Fruit fly (Drosophila melanogaster) whole organism, embryonic: ENCODE results near the gene Dus1.

Experiments
- Atf3 ChIP-seq: fragments of 200-800 bp; sonication (Bioruptor generic); optimal IDR thresholded peaks from 3 replicates; lab custom pipeline; 2016; ENCODE audit warnings: missing biosample characterization, missing genetic modification characterization
- Atf6 ChIP-seq: fragments of 200-800 bp; sonication (Bioruptor generic); IDR thresholded peaks from 2 replicates; pipeline ENCODE4 v1.3.6; 2022; ENCODE audit warnings: missing biosample characterization, missing genetic modification characterization
- CG11093 ChIP-seq: fragments of 200-800 bp; sonication (Bioruptor generic); IDR thresholded peaks from 3 replicates; pipeline ENCODE4 v1.3.6; 2022; ENCODE audit warnings: missing biosample characterization, missing genetic modification characterization
- CG12942 ChIP-seq: fragments of 200-800 bp; sonication (Bioruptor generic); optimal IDR thresholded peaks from 3 replicates; lab custom pipeline; 2016; ENCODE audit warnings: missing biosample characterization, missing genetic modification characterization
- CG14014 ChIP-seq: fragments of 200-800 bp; sonication (Bioruptor generic); IDR thresholded peaks from 2 replicates; pipeline ENCODE4 v1.3.6; 2022; ENCODE audit warnings: missing biosample characterization, missing genetic modification characterization
- CG15479 ChIP-seq: fragments of 200-800 bp; sonication (Bioruptor generic); optimal IDR thresholded peaks from 3 replicates; lab custom pipeline; 2019; ENCODE audit warnings: missing biosample characterization, mild to moderate bottlenecking, missing genetic modification characterization, moderate library complexity
- CG17359 ChIP-seq: fragments of 200-800 bp; sonication (Bioruptor generic); optimal IDR thresholded peaks from 3 replicates; lab custom pipeline; 2018; ENCODE audit warnings: missing biosample characterization, mild to moderate bottlenecking, missing genetic modification characterization, moderate library complexity
- CG17385 ChIP-seq: fragments of 200-800 bp; sonication (Bioruptor generic); optimal IDR thresholded peaks from 3 replicates; lab custom pipeline; 2018; ENCODE audit warnings: missing biosample characterization, mild to moderate bottlenecking, missing genetic modification characterization
- CG18262 ChIP-seq: fragments of 200-800 bp; optimal IDR thresholded peaks from 3 replicates; lab custom pipeline; 2019; ENCODE audit warnings: missing biosample characterization, mild to moderate bottlenecking, missing genetic modification characterization, moderate library complexity
- CG18476 ChIP-seq: fragments of 200-800 bp; sonication (Bioruptor generic); optimal IDR thresholded peaks from 2 replicates; lab custom pipeline; 2016; ENCODE audit warnings: missing biosample characterization, mild to moderate bottlenecking, missing genetic modification characterization
- CG2678 ChIP-seq: fragments of 200-800 bp; sonication (Bioruptor generic); optimal IDR thresholded peaks from 3 replicates; lab custom pipeline; 2019; ENCODE audit warnings: missing biosample characterization, mild to moderate bottlenecking, missing genetic modification characterization, moderate library complexity
- CG2889 ChIP-seq: fragments of 200-800 bp; sonication (Bioruptor generic); IDR thresholded peaks from 3 replicates; pipeline ENCODE4 v1.3.6; 2022; ENCODE audit warnings: missing biosample characterization, missing genetic modification characterization
- CG3838 ChIP-seq: fragments of 200-800 bp; sonication (Bioruptor generic); optimal IDR thresholded peaks from 3 replicates; lab custom pipeline; 2016; ENCODE audit warnings: missing biosample characterization, missing genetic modification characterization
- CG4328 ChIP-seq: fragments of 200-800 bp; sonication (Bioruptor generic); optimal IDR thresholded peaks from 3 replicates; lab custom pipeline; 2017; ENCODE audit warnings: missing biosample characterization, missing genetic modification reagents, missing genetic modification characterization
- CG4854 ChIP-seq: fragments of 200-800 bp; sonication (Bioruptor generic); optimal IDR thresholded peaks from 2 replicates; lab custom pipeline; 2016; ENCODE audit warnings: missing biosample characterization, missing genetic modification characterization, inconsistent platforms
- CG6254 ChIP-seq: fragments of 200-800 bp; sonication (Bioruptor generic); optimal IDR thresholded peaks from 3 replicates; lab custom pipeline; 2017; ENCODE audit warnings: mild to moderate bottlenecking, missing biosample characterization, missing genetic modification reagents, missing genetic modification characterization
- CG6654 ChIP-seq: fragments of 200-800 bp; sonication (Bioruptor generic); optimal IDR thresholded peaks from 2 replicates; lab custom pipeline; 2017; ENCODE audit warnings: missing biosample characterization, mild to moderate bottlenecking, missing genetic modification characterization
- CG8388 ChIP-seq: fragments of 200-800 bp; sonication (Bioruptor generic); optimal IDR thresholded peaks from 2 replicates; lab custom pipeline; 2019; ENCODE audit warnings: missing biosample characterization, mild to moderate bottlenecking, missing genetic modification characterization, moderate library complexity
- CG9797 ChIP-seq: fragments of 200-800 bp; sonication (Bioruptor generic); optimal IDR thresholded peaks from 3 replicates; lab custom pipeline; 2018; ENCODE audit warnings: missing biosample characterization, mild to moderate bottlenecking, missing genetic modification characterization
- CrebB ChIP-seq: fragments of 200-800 bp; sonication (Bioruptor generic); optimal IDR thresholded peaks from 3 replicates; lab custom pipeline; 2018; ENCODE audit warnings: missing biosample characterization, mild to moderate bottlenecking, missing genetic modification characterization
- Dad ChIP-seq: fragments of 200-800 bp; sonication (Bioruptor generic); optimal IDR thresholded peaks from 3 replicates; lab custom pipeline; 2016; ENCODE audit warnings: missing biosample characterization, missing genetic modification characterization
- Dbx ChIP-seq: fragments of 200-800 bp; sonication (Bioruptor generic); IDR thresholded peaks from 3 replicates; pipeline ENCODE4 v1.3.6; 2022; ENCODE audit warnings: missing biosample characterization, missing genetic modification characterization
- Dek ChIP-seq: fragments of 200-800 bp; sonication (Bioruptor generic); optimal IDR thresholded peaks from 3 replicates; lab custom pipeline; 2019; ENCODE audit warnings: missing biosample characterization, mild to moderate bottlenecking, missing genetic modification characterization, moderate library complexity
- Dip3 ChIP-seq: fragments of 200-800 bp; sonication (Bioruptor generic); optimal IDR thresholded peaks from 3 replicates; lab custom pipeline; 2016; ENCODE audit warnings: missing biosample characterization, missing genetic modification characterization
- Dll ChIP-seq: fragments of 200-800 bp; sonication (Bioruptor generic); IDR thresholded peaks from 4 replicates; pipeline ENCODE4 v1.3.6; 2022; ENCODE audit warnings: missing biosample characterization, missing genetic modification characterization; ENCODE audit not compliant: partially characterized antibody
- E2f1 ChIP-seq: fragments of 200-800 bp; sonication (Bioruptor generic); IDR thresholded peaks from 2 replicates; pipeline ENCODE4 v1.3.6; 2022; ENCODE audit warnings: missing biosample characterization, missing genetic modification characterization
- Eip74EF ChIP-seq, 2 experiments: fragments of 200-800 bp in 1 of 2; fragments of >200 bp in 1 of 2; sonication (Bioruptor generic) in 1 of 2; optimal IDR thresholded peaks; 2 replicates each; lab custom pipeline; 2017 to 2019; ENCODE audit warnings: missing biosample characterization in 2 of 2, missing genetic modification characterization in 2 of 2, mild to moderate bottlenecking in 1 of 2, moderate library complexity in 1 of 2
- Fer3 ChIP-seq: fragments of 200-800 bp; sonication (Bioruptor generic); optimal IDR thresholded peaks from 2 replicates; lab custom pipeline; 2018; ENCODE audit warnings: missing biosample characterization, mild to moderate bottlenecking, missing genetic modification characterization, moderate library complexity
- Hsf ChIP-seq: fragments of 200-800 bp; sonication (Bioruptor generic); optimal IDR thresholded peaks from 3 replicates; lab custom pipeline; 2016; ENCODE audit warnings: missing biosample characterization, missing genetic modification characterization
- Nf-YB ChIP-seq: fragments of 200-800 bp; sonication (Bioruptor generic); optimal IDR thresholded peaks from 3 replicates; lab custom pipeline; 2019; ENCODE audit warnings: missing biosample characterization, mild to moderate bottlenecking, missing genetic modification characterization, moderate library complexity
- NfI ChIP-seq: fragments of 200-800 bp; sonication (Bioruptor generic); optimal IDR thresholded peaks from 3 replicates; lab custom pipeline; 2018; ENCODE audit warnings: missing biosample characterization, mild to moderate bottlenecking, missing genetic modification characterization, moderate library complexity
- Optix ChIP-seq: fragments of 200-800 bp; sonication (Bioruptor generic); IDR thresholded peaks from 3 replicates; pipeline ENCODE4 v1.3.6; 2022; ENCODE audit warnings: missing biosample characterization, missing genetic modification characterization
- Rfx ChIP-seq: fragments of 200-800 bp; sonication (Bioruptor generic); IDR thresholded peaks from 2 replicates; pipeline ENCODE4 v1.3.6; 2022; ENCODE audit warnings: missing biosample characterization, missing genetic modification characterization
- Scr ChIP-seq: fragments of 200-800 bp; sonication (Bioruptor generic); IDR thresholded peaks from 2 replicates; pipeline ENCODE4 v1.3.6; 2022; ENCODE audit warnings: missing biosample characterization, missing genetic modification characterization; ENCODE audit not compliant: partially characterized antibody
- Six4 ChIP-seq: fragments of 200-800 bp; sonication (Bioruptor generic); optimal IDR thresholded peaks from 2 replicates; lab custom pipeline; 2016; ENCODE audit warnings: missing biosample characterization, missing genetic modification characterization
- Sox100B ChIP-seq: fragments of 200-800 bp; sonication (Bioruptor generic); optimal IDR thresholded peaks from 3 replicates; lab custom pipeline; 2018; ENCODE audit warnings: missing biosample characterization, mild to moderate bottlenecking, missing genetic modification characterization
- Tbp ChIP-seq: fragments of >200 bp; optimal IDR thresholded peaks from 2 replicates; lab custom pipeline; 2018; ENCODE audit warnings: missing biosample characterization, missing genetic modification characterization
- Xrp1 ChIP-seq: fragments of 200-800 bp; sonication (Bioruptor generic); IDR thresholded peaks from 2 replicates; pipeline ENCODE4 v1.3.6; 2022; ENCODE audit warnings: missing biosample characterization, missing genetic modification characterization
- ato ChIP-seq: fragments of 200-800 bp; sonication (Bioruptor generic); IDR thresholded peaks from 2 replicates; pipeline ENCODE4 v1.3.6; 2022; ENCODE audit warnings: missing biosample characterization, missing genetic modification characterization; ENCODE audit not compliant: partially characterized antibody
- dm ChIP-seq: fragments of 200-800 bp; sonication (Bioruptor generic); optimal IDR thresholded peaks from 3 replicates; lab custom pipeline; 2016; ENCODE audit warnings: missing biosample characterization, missing genetic modification characterization
- emc ChIP-seq: fragments of 200-800 bp; sonication (Bioruptor generic); optimal IDR thresholded peaks from 2 replicates; lab custom pipeline; 2016; ENCODE audit warnings: missing biosample characterization, missing genetic modification characterization
- en ChIP-seq: fragments of 200-800 bp; sonication (Bioruptor generic); optimal IDR thresholded peaks from 2 replicates; lab custom pipeline; 2016; ENCODE audit warnings: missing biosample characterization, missing genetic modification characterization
- ewg ChIP-seq: fragments of 200-800 bp; sonication (Bioruptor generic); optimal IDR thresholded peaks from 3 replicates; lab custom pipeline; 2017; ENCODE audit warnings: mild to moderate bottlenecking, missing biosample characterization, missing genetic modification reagents, missing genetic modification characterization
- inv ChIP-seq: fragments of 200-800 bp; sonication (Bioruptor generic); IDR thresholded peaks from 2 replicates; pipeline ENCODE4 v1.3.6; 2022; ENCODE audit warnings: missing biosample characterization, missing genetic modification characterization; ENCODE audit not compliant: partially characterized antibody
- nau ChIP-seq: fragments of 200-800 bp; sonication (Bioruptor generic); optimal IDR thresholded peaks from 3 replicates; lab custom pipeline; 2017; ENCODE audit warnings: missing biosample characterization, mild to moderate bottlenecking, missing genetic modification characterization, missing genetic modification reagents
- pum ChIP-seq: fragments of 200-800 bp; sonication (Bioruptor generic); optimal IDR thresholded peaks from 2 replicates; lab custom pipeline; 2016; ENCODE audit warnings: missing biosample characterization, missing genetic modification characterization
- scrt ChIP-seq: fragments of 200-800 bp; sonication (Bioruptor generic); optimal IDR thresholded peaks from 2 replicates; lab custom pipeline; 2018; ENCODE audit warnings: missing biosample characterization, mild to moderate bottlenecking, missing genetic modification characterization, moderate library complexity
- sob ChIP-seq: fragments of 200-800 bp; sonication (Bioruptor generic); IDR thresholded peaks from 2 replicates; pipeline ENCODE4 v1.3.6; 2022; ENCODE audit warnings: missing biosample characterization, missing genetic modification characterization
- tap ChIP-seq: fragments of 200-800 bp; optimal IDR thresholded peaks from 3 replicates; lab custom pipeline; 2019; ENCODE audit warnings: missing biosample characterization, mild to moderate bottlenecking, missing genetic modification characterization, moderate library complexity
- wor ChIP-seq: fragments of 200-800 bp; sonication (Bioruptor generic); IDR thresholded peaks from 2 replicates; pipeline ENCODE4 v1.3.6; 2022; ENCODE audit warnings: missing biosample characterization, missing genetic modification characterization

Gene Dus1

dm6 chr2L:247845-248473 is 23.6 kb downstream of the Dus1 start (continued):
- TF ChIP-seq CG9797 (no peak), CG2889 (GFP tag; lab: Robert Waterston, UW) (no peak), CG6654 (peak; percentile 39), en (GFP tag; lab: Kevin White, UChicago) (no peak), Tbp (GFP tag; lab: Kevin White, UChicago) (no peak), Sox100B (GFP tag; lab: Kevin White, UChicago) (peak; percentile 50), CG8388 (peak; percentile 29), Dad (GFP tag; lab: Kevin White, UChicago) (no peak), Dbx (GFP tag; lab: Robert Waterston, UW) (no peak), sob (GFP tag; lab: Robert Waterston, UW) (0 out of 2 replicates have a peak, but pooled peaks have one; percentile 20), nau (GFP tag; lab: Kevin White, UChicago) (peak; percentile 31), CG4328 (GFP tag; lab: Kevin White, UChicago) (peak; percentile 40), Rfx (GFP tag; lab: Robert Waterston, UW) (peak; percentile 75), wor (GFP tag; lab: Robert Waterston, UW) (no peak), Nf-YB (peak; percentile 51), Six4 (no peak), CrebB (tag; lab: Kevin White, UChicago) (no peak), ato (GFP tag; lab: Robert Waterston, UW) (no peak), Atf6 (peak; percentile 43; the same call in 1 of the 2 replicates), Dip3 (GFP tag; lab: Kevin White, UChicago) (no peak), Dll (GFP tag; lab: Robert Waterston, UW) (no peak), CG18476 (GFP tag; lab: Kevin White, UChicago) (no peak), CG18262 (tag; lab: Kevin White, UChicago) (peak; percentile 64), NfI (GFP tag; lab: Kevin White, UChicago) (peak; percentile 58), Fer3 (peak; percentile 46), Xrp1 (GFP tag; lab: Robert Waterston, UW) (peak; percentile 54), CG4854 (GFP tag; lab: Kevin White, UChicago) (no peak), CG2678 (tag; lab: Kevin White, UChicago) (peak; percentile 82), tap (tag; lab: Kevin White, UChicago) (peak; percentile 49), inv (GFP tag; lab: Robert Waterston, UW) (no peak), CG6254 (GFP tag; lab: Kevin White, UChicago) (peak; percentile 20), CG3838 (GFP tag; lab: Kevin White, UChicago) (peak; percentile 13), CG11093 (GFP tag; lab: Robert Waterston, UW) (0 out of 3 replicates have a peak, but pooled peaks have one; percentile 40), CG12942 (peak; percentile 20), CG17385 (GFP tag; lab: Kevin White, UChicago) (peak; percentile 80), CG14014 (GFP tag; lab: Robert Waterston, UW) (no peak), Eip74EF (GFP tag; optimal IDR thresholded peaks at IDR 0.05; lab: Kevin White, UChicago) (peak in 1 of 2 experiments; percentile 10), CG15479 (no peak), dm (GFP tag; lab: Kevin White, UChicago) (no peak), Optix (GFP tag; lab: Robert Waterston, UW) (no peak), Atf3 (no peak), emc (GFP tag; lab: Kevin White, UChicago) (no peak), scrt (GFP tag; lab: Kevin White, UChicago) (peak; percentile 47), ewg (GFP tag; lab: Kevin White, UChicago) (peak; percentile 10), pum (GFP tag; lab: Kevin White, UChicago) (no peak), Scr (GFP tag; lab: Robert Waterston, UW) (no peak), Hsf (GFP tag; lab: Kevin White, UChicago) (no peak), E2f1 (peak; percentile 38; the same call in 1 of the 2 replicates), CG17359 (tag; lab: Kevin White, UChicago) (peak; percentile 54), Dek (tag; lab: Kevin White, UChicago) (peak; percentile 63)
